Fruit fly (Drosophila melanogaster) whole organism, prepupa: ENCODE data around the gene Ctl1.

Experiments
- CG10669 ChIP-seq: fragments of 200-800 bp; sonication (Bioruptor generic); optimal IDR thresholded peaks from 3 replicates; lab custom pipeline; 2018; ENCODE audit warnings: missing biosample characterization, mild to moderate bottlenecking, missing genetic modification characterization, moderate library complexity
- CG11294 ChIP-seq: fragments of 200-800 bp; sonication (Bioruptor generic); IDR thresholded peaks from 2 replicates; pipeline ENCODE4 v1.3.6; 2022; ENCODE audit warnings: missing biosample characterization, missing genetic modification characterization
- CG11762 ChIP-seq: fragments of 200-800 bp; sonication (Bioruptor generic); optimal IDR thresholded peaks from 3 replicates; lab custom pipeline; 2016; ENCODE audit warnings: missing biosample characterization, missing genetic modification characterization; ENCODE audit not compliant: insufficient read depth
- CG11902 ChIP-seq: fragments of 200-800 bp; sonication (Bioruptor generic); optimal IDR thresholded peaks from 3 replicates; lab custom pipeline; 2016; ENCODE audit warnings: missing biosample characterization, missing genetic modification characterization
- CG15336 ChIP-seq: fragments of 200-800 bp; sonication (Bioruptor generic); IDR thresholded peaks from 2 replicates; pipeline ENCODE4 v1.3.6; 2022; ENCODE audit warnings: missing biosample characterization, missing genetic modification characterization
- CG1621 ChIP-seq: fragments of 200-800 bp; sonication (Bioruptor generic); optimal IDR thresholded peaks from 3 replicates; lab custom pipeline; 2018; ENCODE audit warnings: missing biosample characterization, mild to moderate bottlenecking, missing genetic modification characterization
- CG31627 ChIP-seq: fragments of 200-800 bp; sonication (Bioruptor generic); optimal IDR thresholded peaks from 3 replicates; lab custom pipeline; 2016; ENCODE audit warnings: missing biosample characterization, missing genetic modification characterization
- CG32006 ChIP-seq: fragments of 200-800 bp; sonication (Bioruptor generic); optimal IDR thresholded peaks from 3 replicates; lab custom pipeline; 2017; ENCODE audit warnings: missing biosample characterization, mild to moderate bottlenecking, missing genetic modification characterization
- CG34406 ChIP-seq: fragments of 200-800 bp; sonication (Bioruptor generic); optimal IDR thresholded peaks from 3 replicates; lab custom pipeline; 2016; ENCODE audit warnings: missing biosample characterization, missing genetic modification characterization
- CG3919 ChIP-seq: fragments of 200-800 bp; sonication (Bioruptor generic); optimal IDR thresholded peaks from 3 replicates; lab custom pipeline; 2016; ENCODE audit warnings: missing biosample characterization, missing genetic modification characterization
- CG6163 ChIP-seq: fragments of 200-800 bp; sonication (Bioruptor generic); IDR thresholded peaks from 3 replicates; pipeline ENCODE4 v1.3.6; 2022; ENCODE audit warnings: missing biosample characterization, missing genetic modification characterization
- CG6792 ChIP-seq: fragments of 200-800 bp; sonication (Bioruptor generic); optimal IDR thresholded peaks from 3 replicates; lab custom pipeline; 2016; ENCODE audit warnings: missing biosample characterization, missing genetic modification characterization
- CG6808 ChIP-seq: fragments of 200-800 bp; sonication (Bioruptor generic); optimal IDR thresholded peaks from 3 replicates; lab custom pipeline; 2017; ENCODE audit warnings: missing biosample characterization, missing genetic modification characterization, mild to moderate bottlenecking, moderate library complexity, missing genetic modification reagents
- CG6854 ChIP-seq: fragments of 200-800 bp; sonication (Bioruptor generic); optimal IDR thresholded peaks from 2 replicates; lab custom pipeline; 2017; ENCODE audit warnings: missing biosample characterization, mild to moderate bottlenecking, missing genetic modification characterization
- CG7368 ChIP-seq: fragments of 200-800 bp; sonication (Bioruptor generic); optimal IDR thresholded peaks from 3 replicates; lab custom pipeline; 2016; ENCODE audit warnings: missing biosample characterization, missing genetic modification characterization
- CG8319 ChIP-seq: fragments of 200-800 bp; sonication (Bioruptor generic); optimal IDR thresholded peaks from 3 replicates; lab custom pipeline; 2016; ENCODE audit warnings: missing biosample characterization, missing genetic modification characterization
- CG8632 ChIP-seq: fragments of 200-800 bp; sonication (Bioruptor generic); optimal IDR thresholded peaks from 3 replicates; lab custom pipeline; 2016; ENCODE audit warnings: missing biosample characterization, missing genetic modification characterization
- CG9139 ChIP-seq: fragments of 200-800 bp; sonication (Bioruptor generic); optimal IDR thresholded peaks from 3 replicates; lab custom pipeline; 2017; ENCODE audit warnings: missing biosample characterization, mild to moderate bottlenecking, missing genetic modification characterization
- Eip75B ChIP-seq: fragments of 200-800 bp; sonication (Bioruptor generic); optimal IDR thresholded peaks from 3 replicates; lab custom pipeline; 2016; ENCODE audit warnings: missing biosample characterization, missing genetic modification characterization
- Eip78C ChIP-seq: fragments of 200-800 bp; sonication (Bioruptor generic); peaks from one replicate; lab custom pipeline; 2016; ENCODE audit warnings: missing biosample characterization, missing genetic modification characterization
- Ets21C ChIP-seq: fragments of 200-800 bp; sonication (Bioruptor generic); optimal IDR thresholded peaks from 3 replicates; lab custom pipeline; 2016; ENCODE audit warnings: missing biosample characterization, missing genetic modification characterization
- Hr38 ChIP-seq: sonication (Bioruptor generic); optimal IDR thresholded peaks from 2 replicates; lab custom pipeline; 2016; ENCODE audit warnings: missing biosample characterization, missing genetic modification characterization
- Hr39 ChIP-seq: fragments of 200-800 bp; sonication (Bioruptor generic); optimal IDR thresholded peaks from 2 replicates; lab custom pipeline; 2016; ENCODE audit warnings: missing biosample characterization, missing genetic modification characterization
- Hr4 ChIP-seq: fragments of 200-800 bp; sonication (Bioruptor generic); optimal IDR thresholded peaks from 3 replicates; lab custom pipeline; 2016; ENCODE audit warnings: missing biosample characterization, missing genetic modification characterization
- Lpt ChIP-seq: fragments of 200-800 bp; sonication (Bioruptor generic); optimal IDR thresholded peaks from 3 replicates; lab custom pipeline; 2016; ENCODE audit warnings: missing biosample characterization, missing genetic modification characterization
- OdsH ChIP-seq: fragments of 200-800 bp; sonication (Bioruptor generic); optimal IDR thresholded peaks from 3 replicates; lab custom pipeline; 2016; ENCODE audit warnings: missing biosample characterization, missing genetic modification characterization
- Smox ChIP-seq: fragments of 200-800 bp; sonication (Bioruptor generic); optimal IDR thresholded peaks from 3 replicates; lab custom pipeline; 2016; ENCODE audit warnings: missing biosample characterization, missing genetic modification characterization
- Sox102F ChIP-seq: fragments of 200-800 bp; sonication (Bioruptor generic); optimal IDR thresholded peaks from 2 replicates; lab custom pipeline; 2016; ENCODE audit warnings: missing biosample characterization, mild to moderate bottlenecking, missing genetic modification characterization
- Sox14 ChIP-seq: fragments of 200-800 bp; sonication (Bioruptor generic); optimal IDR thresholded peaks from 3 replicates; lab custom pipeline; 2016; ENCODE audit warnings: missing biosample characterization, missing genetic modification characterization
- Sox15 ChIP-seq: fragments of 200-800 bp; sonication (Bioruptor generic); optimal IDR thresholded peaks from 3 replicates; lab custom pipeline; 2016; ENCODE audit warnings: missing biosample characterization, missing genetic modification characterization
- cyc ChIP-seq: fragments of 200-800 bp; sonication (Bioruptor generic); optimal IDR thresholded peaks from 3 replicates; lab custom pipeline; 2016; ENCODE audit warnings: missing biosample characterization, missing genetic modification characterization
- dsx ChIP-seq: fragments of 200-800 bp; optimal IDR thresholded peaks from 3 replicates; lab custom pipeline; 2019; ENCODE audit warnings: missing biosample characterization, mild to moderate bottlenecking, missing genetic modification characterization, moderate library complexity; ENCODE audit not compliant: poor library complexity, severe bottlenecking
- esn ChIP-seq: fragments of 200-800 bp; sonication (Bioruptor generic); optimal IDR thresholded peaks from 2 replicates; lab custom pipeline; 2016; ENCODE audit warnings: missing biosample characterization, mild to moderate bottlenecking, missing genetic modification characterization, moderate library complexity
- fkh ChIP-seq: fragments of 200-800 bp; sonication (Bioruptor generic); optimal IDR thresholded peaks from 3 replicates; lab custom pipeline; 2017; ENCODE audit warnings: missing biosample characterization, mild to moderate bottlenecking, missing genetic modification characterization, moderate library complexity
- lz ChIP-seq: fragments of 200-800 bp; sonication (Bioruptor generic); optimal IDR thresholded peaks from 3 replicates; lab custom pipeline; 2016; ENCODE audit warnings: missing biosample characterization, missing genetic modification characterization
- net ChIP-seq: fragments of 200-800 bp; sonication (Bioruptor generic); optimal IDR thresholded peaks from 3 replicates; lab custom pipeline; 2016; ENCODE audit warnings: missing biosample characterization, missing genetic modification characterization
- pdm3 ChIP-seq: fragments of 200-800 bp; sonication (Bioruptor generic); optimal IDR thresholded peaks from 3 replicates; lab custom pipeline; 2016; ENCODE audit warnings: missing biosample characterization, missing genetic modification characterization
- salr ChIP-seq, 2 experiments: fragments of 200-800 bp; sonication (Bioruptor generic); optimal IDR thresholded peaks; 3 replicates each; lab custom pipeline; 2016 to 2018; ENCODE audit warnings: missing biosample characterization in 2 of 2, missing genetic modification characterization in 2 of 2, mild to moderate bottlenecking in 1 of 2
- ss ChIP-seq, 2 experiments: fragments of 200-800 bp; sonication (Bioruptor generic); optimal IDR thresholded peaks; 2 replicates in 1 of 2; 3 replicates in 1 of 2; lab custom pipeline; 2017 to 2018; ENCODE audit warnings: mild to moderate bottlenecking in 2 of 2, missing biosample characterization in 2 of 2, missing genetic modification characterization in 2 of 2, moderate library complexity in 1 of 2
- svp ChIP-seq: fragments of 200-800 bp; sonication (Bioruptor generic); peaks from one replicate; lab custom pipeline; 2016; ENCODE audit warnings: missing biosample characterization, missing genetic modification characterization
- topi ChIP-seq: fragments of 200-800 bp; sonication (Bioruptor generic); optimal IDR thresholded peaks from 3 replicates; lab custom pipeline; 2016; ENCODE audit warnings: missing biosample characterization, missing genetic modification characterization

The Ctl1 gene

dm6 chr3L:4233603-4234277 lies 44.0 kb upstream of the Ctl1 start:
- no peak for TF ChIP-seq dsx
- peak in 1 of 2 experiments; percentile 46 for TF ChIP-seq ss (GFP tag; optimal IDR thresholded peaks at IDR 0.05; lab: Kevin White, UChicago)
- TF ChIP-seq svp (GFP tag; lab: Kevin White, UChicago), result peak; percentile 84
- peak; percentile 42 for TF ChIP-seq fkh (GFP tag; lab: Kevin White, UChicago)
- 0 out of 2 replicates have a peak, but pooled peaks have one; percentile 18 for TF ChIP-seq CG15336 (GFP tag; lab: Robert Waterston, UW)

- TF ChIP-seq CG31627 (GFP tag; lab: Kevin White, UChicago) (no peak), Eip78C (peak; percentile 35)
These were observed 41.6 kb upstream of the Ctl1 start, which contains the start of gene ImpL2 for dm6 chr3L:4236097-4236572. Gene ImpL2 (minus strand): TSS chr3L:4236147.

- TF ChIP-seq CG8632 (GFP tag; lab: Kevin White, UChicago) (no peak), CG6808 (GFP tag; lab: Kevin White, UChicago) (no peak)
- TF ChIP-seq, all 60 proteins: peak for 0
These were observed 39.6 kb upstream of the Ctl1 start for dm6 chr3L:4238195-4238594.

dm6 chr3L:4239442-4240322 lies 38.1 kb upstream of the Ctl1 start, which contains the start of gene Sqor:
Gene Sqor (plus strand): TSS chr3L:4240173.
- peak; percentile 91 for TF ChIP-seq CG10669 (GFP tag; lab: Kevin White, UChicago)
- TF ChIP-seq pdm3 (GFP tag; lab: Kevin White, UChicago), result peak; percentile 96
- TF ChIP-seq cyc, result peak; percentile 91
- TF ChIP-seq CG34406 (GFP tag; lab: Kevin White, UChicago), result peak; percentile 93
- TF ChIP-seq Sox15, result peak; percentile 92
- peak; percentile 90 for TF ChIP-seq CG11762 (GFP tag; lab: Kevin White, UChicago)
- peak; percentile 92 for TF ChIP-seq CG8632 (GFP tag; lab: Kevin White, UChicago)
- TF ChIP-seq CG31627 (GFP tag; lab: Kevin White, UChicago), result peak; percentile 94
- TF ChIP-seq net (GFP tag; lab: Kevin White, UChicago), result peak; percentile 96
- peak; percentile 95 for TF ChIP-seq Hr39 (GFP tag; lab: Kevin White, UChicago)
- peak; percentile 91 for TF ChIP-seq CG7368 (GFP tag; lab: Kevin White, UChicago)
- peak; percentile 89 for TF ChIP-seq Ets21C (GFP tag; lab: Kevin White, UChicago)
- peak; percentile 97 for TF ChIP-seq Sox102F (GFP tag; lab: Kevin White, UChicago)
- TF ChIP-seq ss (GFP tag; optimal IDR thresholded peaks at IDR 0.05; lab: Kevin White, UChicago), result peak; percentile 94 to 95
- peak; percentile 88 for TF ChIP-seq CG11902 (GFP tag; lab: Kevin White, UChicago)
- peak; percentile 89 for TF ChIP-seq CG9139 (GFP tag; lab: Kevin White, UChicago)
- TF ChIP-seq Hr38 (GFP tag; lab: Kevin White, UChicago), result peak; percentile 46
- TF ChIP-seq CG6163 (GFP tag; lab: Robert Waterston, UW), result peak; percentile 95
- peak; percentile 95 for TF ChIP-seq CG3919 (GFP tag; lab: Kevin White, UChicago)
- TF ChIP-seq topi (GFP tag; lab: Kevin White, UChicago), result peak; percentile 94
- TF ChIP-seq Eip78C, result peak; percentile 100
- TF ChIP-seq Sox14 (GFP tag; lab: Kevin White, UChicago), result peak; percentile 97
- TF ChIP-seq lz, result peak; percentile 94
- peak; percentile 86 for TF ChIP-seq CG8319 (GFP tag; lab: Kevin White, UChicago)
- TF ChIP-seq CG6792, result peak; percentile 89
- TF ChIP-seq Smox (GFP tag; lab: Kevin White, UChicago), result peak; percentile 89
- peak; percentile 99 for TF ChIP-seq CG32006 (GFP tag; lab: Kevin White, UChicago)
- TF ChIP-seq CG1621 (tag; lab: Kevin White, UChicago), result peak; percentile 86
- peak; percentile 98 for TF ChIP-seq Hr4
- peak; percentile 87 for TF ChIP-seq CG11294 (GFP tag; lab: Robert Waterston, UW)
- TF ChIP-seq dsx, result peak; percentile 86
- TF ChIP-seq fkh (GFP tag; lab: Kevin White, UChicago), result peak; percentile 50
- TF ChIP-seq Eip75B, result peak; percentile 95
- peak; percentile 89 to 97 for TF ChIP-seq salr (GFP tag; optimal IDR thresholded peaks at IDR 0.05; lab: Kevin White, UChicago)
- TF ChIP-seq esn (GFP tag; lab: Kevin White, UChicago), result peak; percentile 96
- TF ChIP-seq CG6854 (GFP tag; lab: Kevin White, UChicago), result peak; percentile 91
- TF ChIP-seq Lpt (GFP tag; lab: Kevin White, UChicago), result peak; percentile 93
- peak; percentile 95 for TF ChIP-seq OdsH (GFP tag; lab: Kevin White, UChicago)
